Comparison of ENCODE assay signal across 4 fruit fly cellular contexts in genomic region chr2L:21860566-21860965, dm6.
TF ChIP-seq lines count a peak whose summit lies in the region.

No protein-coding gene starts in this region.

- no peak for TF ChIP-seq CTCF in whole organism, embryonic (GFP tag; optimal IDR thresholded peaks at IDR 0.05; lab: Kevin White, UChicago)

TF ChIP-seq in whole organism, embryonic, 481 proteins besides CTCF, POLR2A, EP300 and RAD21:
- TF ChIP-seq cg (GFP tag; optimal IDR thresholded peaks at IDR 0.05; lab: Kevin White, UChicago) (peak; percentile 37), sob (GFP tag; IDR thresholded peaks at IDR 0.05; lab: Robert Waterston, UW) (no peak), knrl (GFP tag; IDR thresholded peaks at IDR 0.05; lab: Robert Waterston, UW; ENCODE audit: partially characterized antibody) (no peak), kah (GFP tag; optimal IDR thresholded peaks at IDR 0.05; lab: Kevin White, UChicago) (peak; percentile 2), zen (tag; optimal IDR thresholded peaks at IDR 0.05; lab: Kevin White, UChicago) (peak; percentile 70), gem (tag; optimal IDR thresholded peaks at IDR 0.05; lab: Kevin White, UChicago) (no peak), D (optimal IDR thresholded peaks at IDR 0.05; lab: Kevin White, UChicago) (peak; percentile 24), D (GFP tag; optimal IDR thresholded peaks at IDR 0.05; lab: Kevin White, UChicago) (no peak), CG5245 (GFP tag; optimal IDR thresholded peaks at IDR 0.05; lab: Kevin White, UChicago) (no peak), Hsf (GFP tag; optimal IDR thresholded peaks at IDR 0.05; lab: Kevin White, UChicago) (no peak), ttk (GFP tag; IDR thresholded peaks at IDR 0.05; lab: Robert Waterston, UW) (no peak), CG2199 (GFP tag; IDR thresholded peaks at IDR 0.05; lab: Robert Waterston, UW) (0 out of 3 replicates have a peak, but pooled peaks have one; percentile 48), CG15479 (GFP tag; optimal IDR thresholded peaks at IDR 0.05; lab: Kevin White, UChicago) (peak; percentile 62), Sin3A (optimal IDR thresholded peaks at IDR 0.05; lab: Kevin White, UChicago) (no peak), CG9932 (GFP tag; IDR thresholded peaks at IDR 0.05; lab: Robert Waterston, UW) (0 out of 2 replicates have a peak, but pooled peaks have one; percentile 10), CG6765 (GFP tag; optimal IDR thresholded peaks at IDR 0.05; lab: Kevin White, UChicago) (no peak)

TF ChIP-seq in whole organism, prepupa, 60 proteins besides CTCF, POLR2A, EP300 and RAD21:
- TF ChIP-seq Hr39 (GFP tag; optimal IDR thresholded peaks at IDR 0.05; lab: Kevin White, UChicago) (no peak), svp (GFP tag; lab: Kevin White, UChicago) (peak; percentile 40), dsx (GFP tag; optimal IDR thresholded peaks at IDR 0.05; lab: Kevin White, UChicago; ENCODE audit: poor library complexity, severe bottlenecking) (no peak)

TF ChIP-seq in whole organism, pupa, 21 proteins besides CTCF, POLR2A, EP300 and RAD21:
- TF ChIP-seq CG13204 (GFP tag; optimal IDR thresholded peaks at IDR 0.05; lab: Kevin White, UChicago) (peak; percentile 4), Ets98B (GFP tag; IDR thresholded peaks at IDR 0.05; lab: Robert Waterston, UW) (no peak), gl (tag; optimal IDR thresholded peaks at IDR 0.05; lab: Kevin White, UChicago) (no peak), Pif1A (GFP tag; optimal IDR thresholded peaks at IDR 0.05; lab: Kevin White, UChicago) (no peak), EcR (GFP tag; optimal IDR thresholded peaks at IDR 0.05; lab: Kevin White, UChicago) (no peak), CG34367 (tag; optimal IDR thresholded peaks at IDR 0.05; lab: Kevin White, UChicago) (no peak), D1 (tag; optimal IDR thresholded peaks at IDR 0.05; lab: Kevin White, UChicago) (no peak), CG32121 (GFP tag; IDR thresholded peaks at IDR 0.05; lab: Robert Waterston, UW) (no peak)

TF ChIP-seq in whole organism, wandering third instar larva, 38 proteins besides CTCF, POLR2A, EP300 and RAD21:
- TF ChIP-seq Dfd (GFP tag; optimal IDR thresholded peaks at IDR 0.05; lab: Kevin White, UChicago) (peak; percentile 5), foxo (GFP tag; optimal IDR thresholded peaks at IDR 0.05; lab: Kevin White, UChicago) (no peak)
